Fruit fly (Drosophila melanogaster) whole organism: Measurements from ENCODE around the gene Or33a.

ENCODE experiments used
- CG8478 ChIP-seq: fragments of >200 bp; optimal IDR thresholded peaks from 2 replicates; lab custom pipeline; 2018; ENCODE audit warnings: inconsistent platforms
- pan ChIP-seq: fragments of >200 bp; optimal IDR thresholded peaks from 2 replicates; lab custom pipeline; 2017
- psq ChIP-seq: fragments of >200 bp; optimal IDR thresholded peaks from 2 replicates; lab custom pipeline; 2017
- usp ChIP-seq: fragments of >200 bp; optimal IDR thresholded peaks from 2 replicates; lab custom pipeline; 2017; ENCODE audit warnings: missing biosample characterization, missing genetic modification characterization, mixed read lengths

dm6 chr2L:11973145-11973738, 38.9 kb downstream of the Or33a start:
- TF ChIP-seq psq (lab: Kevin White, UChicago) (no peak), usp (GFP tag; lab: Kevin White, UChicago) (no peak), pan (lab: Kevin White, UChicago) (no peak), CG8478 (lab: Kevin White, UChicago) (no peak)
